Worm (Caenorhabditis elegans) whole organism, L3 larva: ENCODE results near the gene W08E12.4.

Experiments used
- elt-2 ChIP-seq: sonication (generic microtip); optimal IDR thresholded peaks from 2 replicates; lab custom pipeline; 2016; ENCODE audit warnings: missing genetic modification reagents, mild to moderate bottlenecking, missing genetic modification characterization, missing compliant biosample characterization
- elt-3 ChIP-seq, 3 experiments: fragments of 150-350 bp in 1 of 3; sonication (generic microtip) in 2 of 3; optimal IDR thresholded peaks; 2 replicates in 2 of 3; 4 replicates in 1 of 3; lab custom pipeline; 2014 to 2017; ENCODE audit warnings: missing biosample characterization in 3 of 3, missing genetic modification characterization in 3 of 3
- eor-1 ChIP-seq, 2 experiments: fragments of 150-350 bp; optimal IDR thresholded peaks; 2 replicates each; lab custom pipeline; 2014 to 2018; ENCODE audit warnings: missing biosample characterization in 2 of 2, missing genetic modification characterization in 2 of 2
- fkh-10 ChIP-seq: sonication (generic microtip); optimal IDR thresholded peaks from 2 replicates; lab custom pipeline; 2017; ENCODE audit warnings: missing biosample characterization, missing genetic modification reagents, missing genetic modification characterization
- nhr-11 ChIP-seq: fragments of 150-350 bp; optimal IDR thresholded peaks from 2 replicates; lab custom pipeline; 2014; ENCODE audit warnings: missing biosample characterization, missing genetic modification characterization
- nhr-237 ChIP-seq: fragments of 150-350 bp; optimal IDR thresholded peaks from 2 replicates; lab custom pipeline; 2014; ENCODE audit warnings: missing biosample characterization, missing genetic modification characterization
- sea-2 ChIP-seq: fragments of 150-350 bp; sonication (generic microtip); optimal IDR thresholded peaks from 4 replicates; lab custom pipeline; 2014; ENCODE audit warnings: missing biosample characterization, missing genetic modification reagents, missing genetic modification characterization

DNA sequence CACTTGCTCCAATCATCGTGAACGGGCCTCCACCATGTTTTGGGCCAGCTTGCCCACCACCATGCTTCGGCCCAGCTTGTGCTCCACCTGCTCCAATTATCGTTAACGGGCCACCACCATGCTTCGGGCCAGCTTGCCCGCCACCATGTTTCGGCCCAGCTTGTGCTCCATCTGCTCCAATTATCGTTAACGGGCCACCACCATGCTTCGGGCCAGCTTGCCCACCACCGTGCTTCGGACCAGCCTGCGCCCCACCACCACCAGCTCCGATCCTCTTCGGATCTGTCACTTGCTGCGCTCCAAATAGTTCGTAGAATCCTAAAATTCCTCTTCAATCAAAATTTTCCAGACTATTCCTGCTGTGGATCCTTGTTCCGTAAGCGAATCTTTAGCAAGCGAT is 2.9 kb upstream of the W08E12.4 start:
- no peak for TF ChIP-seq eor-1 (tag; optimal IDR thresholded peaks at IDR 0.05; lab: Kevin White, UChicago)
- no peak for TF ChIP-seq elt-2 (tag; lab: Kevin White, UChicago)
- no peak for TF ChIP-seq elt-3 (tag; optimal IDR thresholded peaks at IDR 0.05; lab: Kevin White, UChicago)
- TF ChIP-seq nhr-237 (tag; lab: Kevin White, UChicago): no peak
- TF ChIP-seq fkh-10 (GFP tag; lab: Kevin White, UChicago): no peak
- no peak for TF ChIP-seq sea-2
- no peak for TF ChIP-seq nhr-11 (tag; lab: Kevin White, UChicago)
